Worm (Caenorhabditis elegans) whole organism, L4 larva: ENCODE results near the gene glt-4.

Source experiments
- T20F7.1 ChIP-seq: fragments of 200-800 bp; sonication (Bioruptor generic); optimal IDR thresholded peaks from 2 replicates; lab custom pipeline; 2018; ENCODE audit warnings: mild to moderate bottlenecking, missing genetic modification characterization, missing compliant biosample characterization
- ZK546.5 ChIP-seq, 2 experiments: sonication (generic microtip); optimal IDR thresholded peaks; 2 replicates each; lab custom pipeline; 2017; ENCODE audit warnings: missing biosample characterization in 2 of 2, missing genetic modification characterization in 2 of 2
- aha-1 ChIP-seq: fragments of 150-350 bp; peaks from one replicate; lab custom pipeline; 2014; ENCODE audit warnings: missing biosample characterization, missing genetic modification characterization
- ceh-20 ChIP-seq: fragments of 200-800 bp; sonication (Bioruptor generic); IDR thresholded peaks from 2 replicates; pipeline ENCODE4 v1.3.6; 2022; ENCODE audit warnings: missing genetic modification reagents, missing genetic modification characterization, missing compliant biosample characterization
- ceh-28 ChIP-seq: fragments of 150-350 bp; optimal IDR thresholded peaks from 2 replicates; lab custom pipeline; 2014; ENCODE audit warnings: missing biosample characterization, missing genetic modification reagents, missing genetic modification characterization
- daf-16 ChIP-seq, 3 experiments: sonication (generic microtip); optimal IDR thresholded peaks; 2 replicates each; lab custom pipeline; 2016 to 2017; ENCODE audit warnings: missing genetic modification characterization in 3 of 3, missing genetic modification reagents in 3 of 3, mild to moderate bottlenecking in 2 of 3, missing compliant biosample characterization in 2 of 3, missing biosample characterization in 1 of 3, moderate library complexity in 1 of 3
- dmd-6 ChIP-seq: fragments of 200-800 bp; sonication (Bioruptor generic); IDR thresholded peaks from 2 replicates; pipeline ENCODE4 v1.3.6; 2022; ENCODE audit warnings: missing genetic modification reagents, missing genetic modification characterization, missing compliant biosample characterization
- dve-1 ChIP-seq: sonication (generic microtip); optimal IDR thresholded peaks from 2 replicates; lab custom pipeline; 2017; ENCODE audit warnings: antibody characterized with exemption, mild to moderate bottlenecking, missing genetic modification characterization, missing compliant biosample characterization; ENCODE audit not compliant: insufficient read depth
- fos-1 ChIP-seq: fragments of 150-350 bp; optimal IDR thresholded peaks from 2 replicates; lab custom pipeline; 2014; ENCODE audit warnings: missing biosample characterization, missing genetic modification characterization
- gei-8 ChIP-seq: fragments of 200-800 bp; sonication (Bioruptor generic); optimal IDR thresholded peaks from 2 replicates; lab custom pipeline; 2018; ENCODE audit warnings: mild to moderate bottlenecking, missing genetic modification characterization, missing compliant biosample characterization
- lim-7 ChIP-seq: fragments of 200-800 bp; sonication (Bioruptor generic); IDR thresholded peaks from 2 replicates; pipeline ENCODE4 v1.3.6; 2022; ENCODE audit warnings: missing genetic modification characterization, missing compliant biosample characterization
- lin-1 ChIP-seq: fragments of 200-800 bp; sonication (Bioruptor generic); IDR thresholded peaks from 2 replicates; pipeline ENCODE4 v1.3.6; 2022; ENCODE audit warnings: missing genetic modification reagents, missing genetic modification characterization, missing compliant biosample characterization
- lin-29 ChIP-seq: fragments of 200-800 bp; sonication (Bioruptor generic); IDR thresholded peaks from 2 replicates; pipeline ENCODE4 v1.3.6; 2022; ENCODE audit warnings: missing genetic modification reagents, missing genetic modification characterization, missing compliant biosample characterization
- mdt-29 ChIP-seq: fragments of 200-800 bp; sonication (Bioruptor generic); IDR thresholded peaks from 2 replicates; pipeline ENCODE4 v1.3.6; 2022; ENCODE audit warnings: missing genetic modification reagents, missing genetic modification characterization, missing compliant biosample characterization
- nhr-10 ChIP-seq: fragments of 150-350 bp; optimal IDR thresholded peaks from 2 replicates; lab custom pipeline; 2014; ENCODE audit warnings: missing biosample characterization, missing genetic modification characterization
- nhr-102 ChIP-seq: sonication (generic microtip); optimal IDR thresholded peaks from 2 replicates; lab custom pipeline; 2016; ENCODE audit warnings: mild to moderate bottlenecking, missing genetic modification characterization, moderate library complexity, missing compliant biosample characterization
- nhr-11 ChIP-seq: fragments of 150-350 bp; optimal IDR thresholded peaks from 2 replicates; lab custom pipeline; 2014; ENCODE audit warnings: missing biosample characterization, missing genetic modification characterization
- nhr-48 ChIP-seq: sonication (generic microtip); optimal IDR thresholded peaks from 2 replicates; lab custom pipeline; 2016; ENCODE audit warnings: mild to moderate bottlenecking, missing genetic modification characterization, missing compliant biosample characterization
- nhr-6 ChIP-seq: fragments of 150-350 bp; optimal IDR thresholded peaks from 2 replicates; lab custom pipeline; 2014; ENCODE audit warnings: missing biosample characterization, missing genetic modification characterization
- nhr-76 ChIP-seq: fragments of 150-350 bp; optimal IDR thresholded peaks from 2 replicates; lab custom pipeline; 2014; ENCODE audit warnings: missing biosample characterization, missing genetic modification characterization
- nhr-77 ChIP-seq: fragments of 150-350 bp; optimal IDR thresholded peaks from 2 replicates; lab custom pipeline; 2014; ENCODE audit warnings: missing biosample characterization, missing genetic modification characterization
- pqm-1 ChIP-seq: sonication (generic microtip); optimal IDR thresholded peaks from 2 replicates; lab custom pipeline; 2017; ENCODE audit warnings: missing biosample characterization, missing genetic modification characterization
- sdz-12 ChIP-seq: fragments of 200-800 bp; sonication (Bioruptor generic); optimal IDR thresholded peaks from 2 replicates; lab custom pipeline; 2018; ENCODE audit warnings: mild to moderate bottlenecking, missing genetic modification characterization, missing compliant biosample characterization
- tra-1 ChIP-seq: fragments of 200-800 bp; sonication (Bioruptor generic); IDR thresholded peaks from 2 replicates; pipeline ENCODE4 v1.3.6; 2022; ENCODE audit warnings: missing genetic modification reagents, missing genetic modification characterization, missing compliant biosample characterization
- unc-62 ChIP-seq, 3 experiments: fragments of 150-350 bp in 1 of 3; sonication (generic microtip); optimal IDR thresholded peaks in 2 of 3; peaks in 1 of 3; 1 replicate in 1 of 3; 2 replicates in 2 of 3; lab custom pipeline; 2014 to 2017; ENCODE audit warnings: missing biosample characterization in 3 of 3, missing genetic modification characterization in 3 of 3, missing genetic modification reagents in 3 of 3, missing genotype in 1 of 3
- ztf-11 ChIP-seq: fragments of 150-350 bp; optimal IDR thresholded peaks from 2 replicates; lab custom pipeline; 2014; ENCODE audit warnings: missing biosample characterization, missing genetic modification characterization

glt-4 gene

ce11 chrX:6456567-6456966 lies 53.3 kb downstream of the glt-4 start, which contains the start of gene pept-1 (continued):
- TF ChIP-seq nhr-11 (tag; lab: Kevin White, UChicago) (no peak), pqm-1 (tag; lab: Kevin White, UChicago) (peak; percentile 95), ceh-20 (0 out of 2 replicates have a peak, but pooled peaks have one; percentile 13), mdt-29 (no peak), nhr-102 (tag; lab: Kevin White, UChicago) (peak; percentile 9), lin-1 (peak; percentile 23; the same call in 1 of the 2 replicates), fos-1 (tag; lab: Kevin White, UChicago) (no peak), dmd-6 (GFP tag; lab: Robert Waterston, UW) (peak; percentile 88), ztf-11 (no peak)

DNA sequence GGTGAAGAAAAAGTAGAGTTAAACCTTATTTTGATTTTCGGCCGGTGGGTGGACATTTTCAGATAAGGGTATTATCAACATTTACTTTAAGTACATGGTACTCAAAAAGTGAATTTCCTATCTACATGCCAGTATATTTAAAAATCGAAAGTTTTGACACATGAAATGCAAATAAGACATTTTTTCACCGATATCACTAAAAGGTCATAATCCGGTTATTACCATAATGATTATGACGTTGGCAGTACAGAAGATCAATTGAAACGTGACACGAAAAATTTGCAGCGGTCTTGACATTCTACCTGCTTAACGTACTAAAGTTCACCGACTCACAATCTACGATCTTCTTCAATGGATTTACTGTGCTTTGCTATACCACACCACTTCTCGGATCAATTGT lies 54.8 kb downstream of the glt-4 start:
- no peak for TF ChIP-seq lin-29 (GFP tag; lab: Robert Waterston, UW)
- peak; percentile 69 for TF ChIP-seq dmd-6 (GFP tag; lab: Robert Waterston, UW)
- TF ChIP-seq gei-8 (GFP tag; lab: Kevin White, UChicago) = no peak
- no peak for TF ChIP-seq nhr-76 (tag; lab: Kevin White, UChicago)
- TF ChIP-seq sdz-12 (GFP tag; lab: Kevin White, UChicago) = no peak
- peak; percentile 0 for TF ChIP-seq nhr-77 (tag; lab: Kevin White, UChicago)
- TF ChIP-seq unc-62 (GFP tag; optimal IDR thresholded peaks at IDR 0.05 in 1 of 2; lab: Kevin White, UChicago) = peak; percentile 15 to 17
- TF ChIP-seq unc-62 (tag; optimal IDR thresholded peaks at IDR 0.05; lab: Kevin White, UChicago) = no peak
- no peak for TF ChIP-seq T20F7.1
- TF ChIP-seq ZK546.5 (tag; optimal IDR thresholded peaks at IDR 0.05; lab: Kevin White, UChicago) = no peak
- peak; percentile 30 for TF ChIP-seq nhr-48 (tag; lab: Kevin White, UChicago)
- TF ChIP-seq dve-1 = peak; percentile 41
- TF ChIP-seq ceh-28 (tag; lab: Kevin White, UChicago) = no peak
- TF ChIP-seq aha-1 = no peak
- TF ChIP-seq nhr-10 (tag; lab: Kevin White, UChicago) = no peak
- peak; percentile 58; the same call in 1 of the 2 replicates for TF ChIP-seq tra-1 (GFP tag; lab: Robert Waterston, UW)
- no peak for TF ChIP-seq daf-16 (GFP tag; optimal IDR thresholded peaks at IDR 0.05; lab: Kevin White, UChicago)
- no peak for TF ChIP-seq daf-16 (tag; optimal IDR thresholded peaks at IDR 0.05; lab: Kevin White, UChicago)
- TF ChIP-seq lim-7 (GFP tag; lab: Robert Waterston, UW) = no peak
- TF ChIP-seq nhr-6 = no peak
